Worm (Caenorhabditis elegans) whole organism, late embryonic: ENCODE data around the gene fbxb-45.

Source experiments
- Y22D7AL.16 ChIP-seq: sonication (generic microtip); optimal IDR thresholded peaks from 2 replicates; lab custom pipeline; 2016; ENCODE audit warnings: missing genetic modification characterization, missing compliant biosample characterization
- ceh-34 ChIP-seq: sonication (generic microtip); optimal IDR thresholded peaks from 2 replicates; lab custom pipeline; 2016; ENCODE audit warnings: mild to moderate bottlenecking, missing genetic modification characterization, missing compliant biosample characterization
- gmeb-2 ChIP-seq: sonication (generic microtip); optimal IDR thresholded peaks from 2 replicates; lab custom pipeline; 2016; ENCODE audit warnings: missing genetic modification characterization, inconsistent platforms, missing compliant biosample characterization
- nfya-1 ChIP-seq: sonication (generic microtip); optimal IDR thresholded peaks from 2 replicates; lab custom pipeline; 2017; ENCODE audit warnings: missing genetic modification characterization, mild to moderate bottlenecking, missing compliant biosample characterization, antibody characterized with exemption, moderate library complexity
- pha-4 ChIP-seq: fragments of 150-350 bp; optimal IDR thresholded peaks from 2 replicates; lab custom pipeline; 2018; ENCODE audit warnings: missing biosample characterization, missing genetic modification reagents, missing genetic modification characterization
- rnt-1 ChIP-seq: sonication (generic microtip); optimal IDR thresholded peaks from 2 replicates; lab custom pipeline; 2016; ENCODE audit warnings: missing genetic modification characterization, missing compliant biosample characterization

ce11 chrII:1090743-1091142, 46.9 kb upstream of the fbxb-45 start:
- no peak for TF ChIP-seq Y22D7AL.16 (tag; lab: Kevin White, UChicago)
- no peak for TF ChIP-seq ceh-34 (tag; lab: Kevin White, UChicago)
- no peak for TF ChIP-seq pha-4 (tag; lab: Kevin White, UChicago)
- no peak for TF ChIP-seq nfya-1 (tag; lab: Kevin White, UChicago)
- no peak for TF ChIP-seq gmeb-2 (tag; lab: Kevin White, UChicago)
- TF ChIP-seq rnt-1 (tag; lab: Kevin White, UChicago): no peak
